Fruit fly (Drosophila melanogaster) whole organism, embryonic: Measurements from ENCODE around the gene dsx-c73A.

Experiments
- ATbp ChIP-seq: fragments of 200-800 bp; sonication (Bioruptor generic); optimal IDR thresholded peaks from 2 replicates; lab custom pipeline; 2017; ENCODE audit warnings: missing biosample characterization, mild to moderate bottlenecking, missing genetic modification characterization, missing genetic modification reagents
- Atf3 ChIP-seq: fragments of 200-800 bp; sonication (Bioruptor generic); optimal IDR thresholded peaks from 3 replicates; lab custom pipeline; 2016; ENCODE audit warnings: missing biosample characterization, missing genetic modification characterization
- CG10267 ChIP-seq: fragments of 200-800 bp; sonication (Bioruptor generic); optimal IDR thresholded peaks from 2 replicates; lab custom pipeline; 2018; ENCODE audit warnings: missing biosample characterization, mild to moderate bottlenecking, missing genetic modification characterization, moderate library complexity
- CG11696 ChIP-seq: fragments of 200-800 bp; sonication (Bioruptor generic); IDR thresholded peaks from 2 replicates; pipeline ENCODE4 v1.3.6; 2022; ENCODE audit warnings: missing biosample characterization, missing genetic modification characterization
- CG11723 ChIP-seq: fragments of 200-800 bp; sonication (Bioruptor generic); optimal IDR thresholded peaks from 2 replicates; lab custom pipeline; 2017; ENCODE audit warnings: missing biosample characterization, mild to moderate bottlenecking, missing genetic modification characterization
- CG13424 ChIP-seq: fragments of 200-800 bp; sonication (Bioruptor generic); optimal IDR thresholded peaks from 2 replicates; lab custom pipeline; 2019; ENCODE audit warnings: missing biosample characterization, mild to moderate bottlenecking, missing genetic modification characterization, moderate library complexity
- CG13624 ChIP-seq: fragments of 200-800 bp; sonication (Bioruptor generic); optimal IDR thresholded peaks from 2 replicates; lab custom pipeline; 2016; ENCODE audit warnings: missing biosample characterization, missing genetic modification characterization
- CG14710 ChIP-seq: fragments of 200-800 bp; sonication (Bioruptor generic); optimal IDR thresholded peaks from 3 replicates; lab custom pipeline; 2019; ENCODE audit warnings: missing biosample characterization, mild to moderate bottlenecking, missing genetic modification characterization, moderate library complexity
- CG17568 ChIP-seq: fragments of 200-800 bp; sonication (Bioruptor generic); optimal IDR thresholded peaks from 2 replicates; lab custom pipeline; 2018; ENCODE audit warnings: missing biosample characterization, mild to moderate bottlenecking, missing genetic modification characterization, moderate library complexity
- CG2129 ChIP-seq: fragments of 200-800 bp; sonication (Bioruptor generic); IDR thresholded peaks from 2 replicates; pipeline ENCODE4 v1.3.6; 2022; ENCODE audit warnings: missing biosample characterization, missing genetic modification characterization; ENCODE audit not compliant: partially characterized antibody
- CG2875 ChIP-seq: fragments of 200-800 bp; sonication (Bioruptor generic); optimal IDR thresholded peaks from 2 replicates; lab custom pipeline; 2017; ENCODE audit warnings: missing biosample characterization, mild to moderate bottlenecking, missing genetic modification characterization, missing genetic modification reagents
- CG33213 ChIP-seq: fragments of 200-800 bp; sonication (Bioruptor generic); optimal IDR thresholded peaks from 3 replicates; lab custom pipeline; 2016; ENCODE audit warnings: missing biosample characterization, missing genetic modification characterization
- CG3995 ChIP-seq: fragments of 200-800 bp; sonication (Bioruptor generic); optimal IDR thresholded peaks from 3 replicates; lab custom pipeline; 2016; ENCODE audit warnings: missing biosample characterization, missing genetic modification characterization
- CG6175 ChIP-seq: fragments of 200-800 bp; sonication (Bioruptor generic); IDR thresholded peaks from 3 replicates; pipeline ENCODE4 v1.3.6; 2022; ENCODE audit warnings: missing biosample characterization, missing genetic modification characterization
- CG6272 ChIP-seq: fragments of 200-800 bp; sonication (Bioruptor generic); IDR thresholded peaks from 2 replicates; pipeline ENCODE4 v1.3.6; 2022; ENCODE audit warnings: missing biosample characterization, missing genetic modification characterization
- CG6765 ChIP-seq: fragments of 200-800 bp; sonication (Bioruptor generic); optimal IDR thresholded peaks from 3 replicates; lab custom pipeline; 2017; ENCODE audit warnings: missing biosample characterization, mild to moderate bottlenecking, missing genetic modification characterization
- CG6813 ChIP-seq: fragments of 200-800 bp; sonication (Bioruptor generic); optimal IDR thresholded peaks from 2 replicates; lab custom pipeline; 2017; ENCODE audit warnings: missing biosample characterization, missing genetic modification characterization, mild to moderate bottlenecking, moderate library complexity, missing genetic modification reagents
- CG7271 ChIP-seq: fragments of 200-800 bp; sonication (Bioruptor generic); optimal IDR thresholded peaks from 2 replicates; lab custom pipeline; 2018; ENCODE audit warnings: missing biosample characterization, mild to moderate bottlenecking, missing genetic modification characterization, moderate library complexity
- CG7372 ChIP-seq: fragments of 200-800 bp; sonication (Bioruptor generic); IDR thresholded peaks from 2 replicates; pipeline ENCODE4 v1.3.6; 2022; ENCODE audit warnings: missing biosample characterization, missing genetic modification characterization
- CG8359 ChIP-seq: fragments of 200-800 bp; sonication (Bioruptor generic); optimal IDR thresholded peaks from 2 replicates; lab custom pipeline; 2017; ENCODE audit warnings: missing biosample characterization, mild to moderate bottlenecking, missing genetic modification characterization, borderline replicate concordance
- Ets65A ChIP-seq: fragments of 200-800 bp; sonication (Bioruptor generic); peaks from one replicate; lab custom pipeline; 2016; ENCODE audit warnings: missing biosample characterization, missing genetic modification characterization
- Ets97D ChIP-seq: fragments of 200-800 bp; sonication (Bioruptor generic); optimal IDR thresholded peaks from 3 replicates; lab custom pipeline; 2016; ENCODE audit warnings: missing biosample characterization, missing genetic modification characterization
- HLH3B ChIP-seq: fragments of 200-800 bp; sonication (Bioruptor generic); IDR thresholded peaks from 2 replicates; pipeline ENCODE4 v1.3.6; 2022; ENCODE audit warnings: missing biosample characterization, missing genetic modification characterization
- HLH54F ChIP-seq: fragments of 200-800 bp; sonication (Bioruptor generic); optimal IDR thresholded peaks from 3 replicates; lab custom pipeline; 2016; ENCODE audit warnings: missing biosample characterization, missing genetic modification characterization
- Lpt ChIP-seq: fragments of >200 bp; optimal IDR thresholded peaks from 2 replicates; lab custom pipeline; 2018; ENCODE audit warnings: missing biosample characterization, missing genetic modification characterization
- MBD-R2 ChIP-seq: fragments of 200-800 bp; sonication (Bioruptor generic); IDR thresholded peaks from 2 replicates; pipeline ENCODE4 v1.3.6; 2022; ENCODE audit warnings: missing biosample characterization, missing genetic modification characterization
- MESR4 ChIP-seq: fragments of 200-800 bp; sonication (Bioruptor generic); optimal IDR thresholded peaks from 2 replicates; lab custom pipeline; 2018; ENCODE audit warnings: missing biosample characterization, mild to moderate bottlenecking, missing genetic modification characterization, moderate library complexity
- Poxn ChIP-seq: fragments of 200-800 bp; sonication (Bioruptor generic); IDR thresholded peaks from 2 replicates; pipeline ENCODE4 v1.3.6; 2022; ENCODE audit warnings: missing biosample characterization, missing genetic modification characterization
- Spps ChIP-seq: fragments of 200-800 bp; sonication (Bioruptor generic); optimal IDR thresholded peaks from 2 replicates; lab custom pipeline; 2018; ENCODE audit warnings: missing biosample characterization, mild to moderate bottlenecking, missing genetic modification characterization
- Taf1 ChIP-seq: fragments of 200-800 bp; sonication (Bioruptor generic); IDR thresholded peaks from 2 replicates; pipeline ENCODE4 v1.3.6; 2022; ENCODE audit warnings: missing biosample characterization, missing genetic modification characterization
- ab ChIP-seq: fragments of 200-800 bp; sonication (Bioruptor generic); optimal IDR thresholded peaks from 2 replicates; lab custom pipeline; 2016; ENCODE audit warnings: missing biosample characterization, missing genetic modification characterization
- ac ChIP-seq: fragments of 200-800 bp; sonication (Bioruptor generic); optimal IDR thresholded peaks from 3 replicates; lab custom pipeline; 2017; ENCODE audit warnings: missing biosample characterization, mild to moderate bottlenecking, missing genetic modification characterization
- amos ChIP-seq: fragments of 200-800 bp; sonication (Bioruptor generic); IDR thresholded peaks from 2 replicates; pipeline ENCODE4 v1.3.6; 2022; ENCODE audit warnings: missing biosample characterization, missing genetic modification characterization; ENCODE audit not compliant: partially characterized antibody
- ash1 ChIP-seq: fragments of 200-800 bp; sonication (Bioruptor generic); optimal IDR thresholded peaks from 2 replicates; lab custom pipeline; 2018; ENCODE audit warnings: missing biosample characterization, mild to moderate bottlenecking, missing genetic modification characterization
- bigmax ChIP-seq: fragments of 200-800 bp; sonication (Bioruptor generic); optimal IDR thresholded peaks from 2 replicates; lab custom pipeline; 2018; ENCODE audit warnings: missing biosample characterization, mild to moderate bottlenecking, missing genetic modification characterization
- cas ChIP-seq: fragments of 200-800 bp; sonication (Bioruptor generic); IDR thresholded peaks from 2 replicates; pipeline ENCODE4 v1.3.6; 2022; ENCODE audit warnings: missing biosample characterization, missing genetic modification characterization
- crp ChIP-seq, 2 experiments: fragments of 200-800 bp; sonication (Bioruptor generic); optimal IDR thresholded peaks; 2 replicates in 1 of 2; 3 replicates in 1 of 2; lab custom pipeline; 2017; ENCODE audit warnings: missing biosample characterization in 2 of 2, missing genetic modification characterization in 2 of 2, mild to moderate bottlenecking in 1 of 2, moderate library complexity in 1 of 2
- danr ChIP-seq: fragments of 200-800 bp; sonication (Bioruptor generic); IDR thresholded peaks from 2 replicates; pipeline ENCODE4 v1.3.6; 2022; ENCODE audit warnings: missing biosample characterization, missing genetic modification characterization
- disco-r ChIP-seq: fragments of 200-800 bp; sonication (Bioruptor generic); optimal IDR thresholded peaks from 2 replicates; lab custom pipeline; 2016; ENCODE audit warnings: missing biosample characterization, missing genetic modification characterization
- dm ChIP-seq: fragments of 200-800 bp; sonication (Bioruptor generic); optimal IDR thresholded peaks from 3 replicates; lab custom pipeline; 2016; ENCODE audit warnings: missing biosample characterization, missing genetic modification characterization
- ewg ChIP-seq: fragments of 200-800 bp; sonication (Bioruptor generic); optimal IDR thresholded peaks from 3 replicates; lab custom pipeline; 2017; ENCODE audit warnings: mild to moderate bottlenecking, missing biosample characterization, missing genetic modification reagents, missing genetic modification characterization
- fd96Cb ChIP-seq: fragments of 200-800 bp; sonication (Bioruptor generic); optimal IDR thresholded peaks from 2 replicates; lab custom pipeline; 2018; ENCODE audit warnings: missing biosample characterization, mild to moderate bottlenecking, missing genetic modification characterization, moderate library complexity
- her ChIP-seq: fragments of 200-800 bp; sonication (Bioruptor generic); optimal IDR thresholded peaks from 2 replicates; lab custom pipeline; 2016; ENCODE audit warnings: missing biosample characterization, missing genetic modification characterization
- jing ChIP-seq: fragments of 200-800 bp; sonication (Bioruptor generic); optimal IDR thresholded peaks from 2 replicates; lab custom pipeline; 2018; ENCODE audit warnings: missing biosample characterization, mild to moderate bottlenecking, missing genetic modification characterization
- kay ChIP-seq: fragments of 200-800 bp; sonication (Bioruptor generic); optimal IDR thresholded peaks from 2 replicates; lab custom pipeline; 2016; ENCODE audit warnings: missing biosample characterization, missing genetic modification characterization
- lilli ChIP-seq: fragments of 200-800 bp; sonication (Bioruptor generic); optimal IDR thresholded peaks from 3 replicates; lab custom pipeline; 2016; ENCODE audit warnings: missing biosample characterization, missing genetic modification characterization
- onecut ChIP-seq: fragments of 200-800 bp; sonication (Bioruptor generic); IDR thresholded peaks from 2 replicates; pipeline ENCODE4 v1.3.6; 2022; ENCODE audit warnings: missing biosample characterization, missing genetic modification characterization
- run ChIP-seq: fragments of 200-800 bp; sonication (Bioruptor generic); optimal IDR thresholded peaks from 3 replicates; lab custom pipeline; 2018; ENCODE audit warnings: missing biosample characterization, mild to moderate bottlenecking, missing genetic modification characterization
- sna ChIP-seq: fragments of 200-800 bp; sonication (Bioruptor generic); IDR thresholded peaks from 2 replicates; pipeline ENCODE4 v1.3.6; 2022; ENCODE audit warnings: missing biosample characterization, missing genetic modification characterization; ENCODE audit not compliant: partially characterized antibody
- ssp ChIP-seq: fragments of 200-800 bp; sonication (Bioruptor generic); IDR thresholded peaks from 2 replicates; pipeline ENCODE4 v1.3.6; 2022; ENCODE audit warnings: missing biosample characterization, missing genetic modification characterization
- stc ChIP-seq: fragments of 200-800 bp; sonication (Bioruptor generic); IDR thresholded peaks from 2 replicates; pipeline ENCODE4 v1.3.6; 2022; ENCODE audit warnings: missing biosample characterization, missing genetic modification characterization
- unc-4 ChIP-seq: fragments of 200-800 bp; sonication (Bioruptor generic); IDR thresholded peaks from 2 replicates; pipeline ENCODE4 v1.3.6; 2022; ENCODE audit warnings: missing biosample characterization, missing genetic modification characterization; ENCODE audit not compliant: partially characterized antibody

Gene dsx-c73A

dm6 chr3L:16429451-16429850 lies 22.3 kb downstream of the dsx-c73A start (continued):
- no peak for TF ChIP-seq lilli (GFP tag; lab: Kevin White, UChicago)
- TF ChIP-seq onecut: no peak
- peak; percentile 16 for TF ChIP-seq CG6813 (GFP tag; lab: Kevin White, UChicago)
- TF ChIP-seq CG6175 (GFP tag; lab: Robert Waterston, UW): no peak
- TF ChIP-seq dm: no peak
- TF ChIP-seq disco-r (GFP tag; lab: Kevin White, UChicago): no peak
- TF ChIP-seq cas (GFP tag; lab: Robert Waterston, UW): no peak
- no peak for TF ChIP-seq jing
- TF ChIP-seq ab (GFP tag; lab: Kevin White, UChicago): no peak
- TF ChIP-seq HLH54F (GFP tag; lab: Kevin White, UChicago): no peak
- TF ChIP-seq ssp (GFP tag; lab: Robert Waterston, UW): no peak
- peak; percentile 10 for TF ChIP-seq CG8359 (GFP tag; lab: Kevin White, UChicago)
- no peak for TF ChIP-seq crp (GFP tag; optimal IDR thresholded peaks at IDR 0.05; lab: Kevin White, UChicago)
- no peak for TF ChIP-seq CG11723
- peak; percentile 67 for TF ChIP-seq CG2875
- TF ChIP-seq bigmax (GFP tag; lab: Kevin White, UChicago): no peak
- TF ChIP-seq unc-4 (GFP tag; lab: Robert Waterston, UW): no peak
- no peak for TF ChIP-seq run (tag; lab: Kevin White, UChicago)
- TF ChIP-seq CG33213: no peak
- peak; percentile 91 for TF ChIP-seq ATbp (GFP tag; lab: Kevin White, UChicago)
- no peak for TF ChIP-seq Atf3 (GFP tag; lab: Kevin White, UChicago)
- no peak for TF ChIP-seq ac (GFP tag; lab: Kevin White, UChicago)
- no peak for TF ChIP-seq amos (GFP tag; lab: Robert Waterston, UW)
- TF ChIP-seq danr: no peak
- no peak for TF ChIP-seq CG13424 (tag; lab: Kevin White, UChicago)
- TF ChIP-seq ewg (GFP tag; lab: Kevin White, UChicago): peak; percentile 33
- no peak for TF ChIP-seq CG6272 (GFP tag; lab: Robert Waterston, UW)
- no peak for TF ChIP-seq CG7271 (tag; lab: Kevin White, UChicago)
- no peak for TF ChIP-seq MBD-R2 (GFP tag; lab: Robert Waterston, UW)
- TF ChIP-seq Ets97D: no peak
- TF ChIP-seq ash1 (GFP tag; lab: Kevin White, UChicago): no peak
- TF ChIP-seq Poxn (GFP tag; lab: Robert Waterston, UW): no peak
- no peak for TF ChIP-seq kay (GFP tag; lab: Kevin White, UChicago)
- TF ChIP-seq fd96Cb (tag; lab: Kevin White, UChicago): peak; percentile 18
- no peak for TF ChIP-seq Spps (tag; lab: Kevin White, UChicago)
- no peak for TF ChIP-seq CG13624 (GFP tag; lab: Kevin White, UChicago)
- no peak for TF ChIP-seq CG3995 (GFP tag; lab: Kevin White, UChicago)
- TF ChIP-seq Ets65A (GFP tag; lab: Kevin White, UChicago): peak; percentile 12
- no peak; the same call in 1 of the 2 replicates for TF ChIP-seq HLH3B
- TF ChIP-seq CG6765 (GFP tag; lab: Kevin White, UChicago): no peak
- TF ChIP-seq CG11696 (GFP tag; lab: Robert Waterston, UW): no peak
- TF ChIP-seq CG17568 (GFP tag; lab: Kevin White, UChicago): no peak
- TF ChIP-seq her (GFP tag; lab: Kevin White, UChicago): no peak
- TF ChIP-seq stc (GFP tag; lab: Robert Waterston, UW): peak; percentile 46; the same call in 1 of the 2 replicates
- no peak for TF ChIP-seq CG7372
- TF ChIP-seq CG14710 (tag; lab: Kevin White, UChicago): no peak
- TF ChIP-seq CG2129: no peak
- no peak for TF ChIP-seq Taf1 (GFP tag; lab: Robert Waterston, UW)
- TF ChIP-seq Lpt: no peak
- TF ChIP-seq sna (GFP tag; lab: Robert Waterston, UW): no peak
- no peak for TF ChIP-seq CG10267
- TF ChIP-seq MESR4 (GFP tag; lab: Kevin White, UChicago): no peak
